Worm (Caenorhabditis elegans): ENCODE data around the gene Y44F5A.1.

DNA sequence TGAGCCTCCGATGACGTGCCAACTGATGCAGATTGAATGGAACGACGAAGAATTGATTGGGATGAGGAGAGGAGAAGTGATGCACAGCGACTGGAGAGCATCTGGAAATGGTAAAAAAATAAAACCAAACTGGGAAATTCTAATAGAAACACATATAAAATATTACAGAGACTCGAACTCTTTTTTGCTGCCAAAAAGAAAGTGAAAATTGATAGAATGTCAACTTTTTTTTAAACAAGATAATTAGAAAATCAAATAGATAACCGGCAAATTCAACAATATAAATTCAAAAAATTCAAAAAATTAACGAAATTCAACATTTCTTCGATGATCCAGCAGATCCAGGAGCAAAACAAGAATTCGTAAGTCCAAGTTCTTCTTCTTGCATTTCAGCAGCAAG, 4.0 kb downstream of the Y44F5A.1 start, which contains the start of gene mrpl-21:
- TF ChIP-seq mdl-1 (tag; optimal IDR thresholded peaks at IDR 0.05) (no peak), pha-4 (GFP tag; IDR thresholded peaks at IDR 0.05) (no peak), pha-4 (tag; optimal IDR thresholded peaks at IDR 0.05) (no peak), ama-1 (optimal IDR thresholded peaks at IDR 0.05) (no peak), pqm-1 (tag; optimal IDR thresholded peaks at IDR 0.05) (no peak), dmd-8 (GFP tag; IDR thresholded peaks at IDR 0.05) (no peak), nhr-28 (tag; optimal IDR thresholded peaks at IDR 0.05) (no peak), unc-62 (GFP tag; optimal IDR thresholded peaks at IDR 0.05 in 1 of 2) (no peak), unc-62 (tag; optimal IDR thresholded peaks at IDR 0.05) (no peak), hlh-30 (tag; optimal IDR thresholded peaks at IDR 0.05; ENCODE audit: insufficient read depth) (no peak)

Measured in whole organism, L4 larva.